Worm (Caenorhabditis elegans) whole organism, L4/young adult: ENCODE measurements around the gene hpr-9.

ENCODE experiments used
- W03F9.2 ChIP-seq: fragments of 150-350 bp; optimal IDR thresholded peaks from 2 replicates; lab custom pipeline; 2014; ENCODE audit warnings: missing biosample characterization, missing genetic modification characterization
- him-1 ChIP-seq: sonication (generic microtip); optimal IDR thresholded peaks from 2 replicates; lab custom pipeline; 2016; ENCODE audit warnings: missing genotype, missing genetic modification reagents, missing genetic modification characterization, missing compliant biosample characterization

DNA sequence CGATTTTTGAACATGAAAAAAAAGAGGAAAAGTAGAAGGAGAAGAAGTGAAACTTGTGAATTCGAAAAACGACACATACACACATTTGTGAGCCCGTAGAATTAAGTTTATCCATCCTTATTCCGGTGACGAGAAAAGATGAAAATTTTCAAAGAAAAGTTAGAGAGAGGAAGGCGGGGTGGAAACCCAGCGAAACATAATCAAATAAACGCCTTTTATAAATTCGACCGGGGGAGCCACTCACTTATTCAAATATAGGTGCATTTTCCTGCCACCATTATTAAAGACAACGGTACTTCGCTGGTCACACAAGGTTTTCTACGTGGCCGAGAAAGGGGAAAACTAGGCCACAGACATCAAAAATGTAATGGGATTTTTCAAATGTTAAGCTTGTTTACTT lies 37.9 kb upstream of the hpr-9 start:
- TF ChIP-seq him-1 (no peak), W03F9.2 (tag; lab: Kevin White, UChicago) (no peak)
